Worm (Caenorhabditis elegans) whole organism, L2 larva: ENCODE results near the gene T16G1.2.

ENCODE experiments used
- ZK546.5 ChIP-seq: sonication (generic microtip); optimal IDR thresholded peaks from 2 replicates; lab custom pipeline; 2017; ENCODE audit warnings: missing biosample characterization, missing genetic modification characterization
- nhr-10 ChIP-seq: sonication (generic microtip); optimal IDR thresholded peaks from 2 replicates; lab custom pipeline; 2017; ENCODE audit warnings: missing biosample characterization, missing genetic modification characterization

ce11 chrV:12941797-12942474, 12.7 kb downstream of the T16G1.2 start, which contains the start of gene T16G1.4:
- no peak for TF ChIP-seq nhr-10 (tag; lab: Kevin White, UChicago)
- no peak for TF ChIP-seq ZK546.5 (tag; lab: Kevin White, UChicago)
